Fruit fly (Drosophila melanogaster): ENCODE results near the gene elg1.

elg1 gene

dm6 chr3L:16147819-16148236 lies 16.0 kb downstream of the elg1 start (continued):
- TF ChIP-seq CG12391 (tag; optimal IDR thresholded peaks at IDR 0.05) (peak; percentile 18), CG7987 (GFP tag; optimal IDR thresholded peaks at IDR 0.05) (no peak), Ssrp (tag; optimal IDR thresholded peaks at IDR 0.05) (no peak), CG9437 (GFP tag; optimal IDR thresholded peaks at IDR 0.05) (peak; percentile 37), CG14050 (GFP tag; IDR thresholded peaks at IDR 0.05) (no peak), zf30C (GFP tag; optimal IDR thresholded peaks at IDR 0.05) (no peak), sima (GFP tag; optimal IDR thresholded peaks at IDR 0.05) (no peak), CG5180 (GFP tag; optimal IDR thresholded peaks at IDR 0.05) (peak; percentile 17), CG10209 (GFP tag; optimal IDR thresholded peaks at IDR 0.05) (peak; percentile 35), lov (optimal IDR thresholded peaks at IDR 0.05) (no peak), lov (GFP tag; IDR thresholded peaks at IDR 0.05) (no peak), dpn (GFP tag; optimal IDR thresholded peaks at IDR 0.05) (peak; percentile 15 to 37), CG13624 (GFP tag; optimal IDR thresholded peaks at IDR 0.05) (peak; percentile 9), CG42726 (GFP tag; IDR thresholded peaks at IDR 0.05; ENCODE audit: partially characterized antibody) (no peak), Hmx (GFP tag; optimal IDR thresholded peaks at IDR 0.05) (peak; percentile 1), sens (GFP tag) (peak; percentile 83), CG7839 (tag; optimal IDR thresholded peaks at IDR 0.05) (peak; percentile 48), CG30403 (GFP tag; optimal IDR thresholded peaks at IDR 0.05) (peak; percentile 56), ac (GFP tag; optimal IDR thresholded peaks at IDR 0.05) (no peak), gcm2 (GFP tag; optimal IDR thresholded peaks at IDR 0.05) (no peak), schlank (tag; optimal IDR thresholded peaks at IDR 0.05) (no peak), toy (GFP tag; IDR thresholded peaks at IDR 0.05) (no peak), CG17359 (tag; optimal IDR thresholded peaks at IDR 0.05) (peak; percentile 3), CG12104 (GFP tag; optimal IDR thresholded peaks at IDR 0.05) (peak; percentile 16), NC2β (GFP tag; optimal IDR thresholded peaks at IDR 0.05) (no peak), CoRest (tag; optimal IDR thresholded peaks at IDR 0.05) (peak; percentile 53), gt (GFP tag; IDR thresholded peaks at IDR 0.05) (no peak), E2f2 (GFP tag; IDR thresholded peaks at IDR 0.05) (0 out of 2 replicates have a peak, but pooled peaks have one; percentile 9), CG10654 (GFP tag; optimal IDR thresholded peaks at IDR 0.05) (no peak), run (tag; optimal IDR thresholded peaks at IDR 0.05) (no peak), CG16813 (GFP tag; IDR thresholded peaks at IDR 0.05; ENCODE audit: partially characterized antibody) (no peak), Fer1 (GFP tag; optimal IDR thresholded peaks at IDR 0.05) (peak; percentile 45), jigr1 (GFP tag; IDR thresholded peaks at IDR 0.05) (no peak), Mad (GFP tag; optimal IDR thresholded peaks at IDR 0.05) (no peak), CG8290 (GFP tag; optimal IDR thresholded peaks at IDR 0.05) (peak; percentile 13), CG8290 (tag; optimal IDR thresholded peaks at IDR 0.05) (peak; percentile 29 to 38), Mes4 (GFP tag; optimal IDR thresholded peaks at IDR 0.05) (no peak), fd64A (GFP tag; optimal IDR thresholded peaks at IDR 0.05) (no peak), CG13424 (tag; optimal IDR thresholded peaks at IDR 0.05) (peak; percentile 46), sqz (GFP tag; optimal IDR thresholded peaks at IDR 0.05) (no peak), B-H1 (GFP tag; IDR thresholded peaks at IDR 0.05) (no peak), lab (GFP tag; optimal IDR thresholded peaks at IDR 0.05) (peak; percentile 53), org-1 (GFP tag; optimal IDR thresholded peaks at IDR 0.05) (peak; percentile 23), CG18619 (GFP tag; optimal IDR thresholded peaks at IDR 0.05) (peak; percentile 34), CG18764 (GFP tag; optimal IDR thresholded peaks at IDR 0.05) (no peak), Abd-B (GFP tag; optimal IDR thresholded peaks at IDR 0.05) (peak; percentile 15), tio (GFP tag; optimal IDR thresholded peaks at IDR 0.05) (peak; percentile 22), CG10274 (GFP tag; optimal IDR thresholded peaks at IDR 0.05) (peak; percentile 1), exex (tag; optimal IDR thresholded peaks at IDR 0.05) (peak; percentile 9), Hmr (GFP tag; optimal IDR thresholded peaks at IDR 0.05) (peak; percentile 59), sc (optimal IDR thresholded peaks at IDR 0.05) (no peak), sc (GFP tag; optimal IDR thresholded peaks at IDR 0.05) (no peak)
